Fruit fly (Drosophila melanogaster) whole organism, pupa: ENCODE results near the gene Cyp28d1.

Source experiments
- CG12605 ChIP-seq: fragments of 200-800 bp; sonication (Bioruptor generic); IDR thresholded peaks from 2 replicates; pipeline ENCODE4 v1.3.6; 2022; ENCODE audit warnings: missing biosample characterization, missing genetic modification characterization
- CG14655 ChIP-seq: fragments of 200-800 bp; sonication (Bioruptor generic); optimal IDR thresholded peaks from 3 replicates; lab custom pipeline; 2017; ENCODE audit warnings: mild to moderate bottlenecking, missing biosample characterization, missing genetic modification reagents, missing genetic modification characterization
- CG17806 ChIP-seq: fragments of 200-800 bp; sonication (Bioruptor generic); optimal IDR thresholded peaks from 2 replicates; lab custom pipeline; 2018; ENCODE audit warnings: missing biosample characterization, mild to moderate bottlenecking, missing genetic modification characterization, moderate library complexity
- CG32121 ChIP-seq: fragments of 200-800 bp; sonication (Bioruptor generic); IDR thresholded peaks from 2 replicates; pipeline ENCODE4 v1.3.6; 2022; ENCODE audit warnings: missing biosample characterization, missing genetic modification characterization
- D1 ChIP-seq: fragments of 200-800 bp; sonication (Bioruptor generic); optimal IDR thresholded peaks from 2 replicates; lab custom pipeline; 2018; ENCODE audit warnings: missing biosample characterization, mild to moderate bottlenecking, missing genetic modification characterization, moderate library complexity
- Ets98B ChIP-seq: fragments of 200-800 bp; sonication (Bioruptor generic); IDR thresholded peaks from 2 replicates; pipeline ENCODE4 v1.3.6; 2022; ENCODE audit warnings: missing biosample characterization, missing genetic modification characterization
- Snoo ChIP-seq: fragments of 200-800 bp; sonication (Bioruptor generic); optimal IDR thresholded peaks from 3 replicates; lab custom pipeline; 2017; ENCODE audit warnings: missing biosample characterization, mild to moderate bottlenecking, missing genetic modification characterization, inconsistent platforms
- rn ChIP-seq: fragments of 200-800 bp; sonication (Bioruptor generic); IDR thresholded peaks from 2 replicates; pipeline ENCODE4 v1.3.6; 2022; ENCODE audit warnings: missing biosample characterization, missing genetic modification characterization

- no peak for TF ChIP-seq CG14655 (GFP tag; lab: Kevin White, UChicago)
- TF ChIP-seq CG32121 (GFP tag; lab: Robert Waterston, UW): no peak
- TF ChIP-seq rn (GFP tag; lab: Robert Waterston, UW): no peak
- no peak for TF ChIP-seq Ets98B (GFP tag; lab: Robert Waterston, UW)
- no peak for TF ChIP-seq CG12605 (GFP tag; lab: Robert Waterston, UW)
- no peak for TF ChIP-seq CG17806 (tag; lab: Kevin White, UChicago)
- TF ChIP-seq Snoo: no peak
- TF ChIP-seq D1 (tag; lab: Kevin White, UChicago): no peak
These were observed 38.3 kb downstream of the Cyp28d1 start for dm6 chr2L:5248582-5248981.
